Fruit fly (Drosophila melanogaster) whole organism, embryonic: ENCODE results near the gene trio.

ENCODE experiments used
- CG13296 ChIP-seq: fragments of 200-800 bp; sonication (Bioruptor generic); optimal IDR thresholded peaks from 3 replicates; lab custom pipeline; 2018; ENCODE audit warnings: missing biosample characterization, mild to moderate bottlenecking, missing genetic modification characterization
- CG17802 ChIP-seq: fragments of 200-800 bp; sonication (Bioruptor generic); optimal IDR thresholded peaks from 2 replicates; lab custom pipeline; 2018; ENCODE audit warnings: missing biosample characterization, mild to moderate bottlenecking, missing genetic modification characterization, moderate library complexity
- CG2199 ChIP-seq: fragments of 200-800 bp; sonication (Bioruptor generic); IDR thresholded peaks from 3 replicates; pipeline ENCODE4 v1.3.6; 2022; ENCODE audit warnings: missing biosample characterization, missing genetic modification characterization
- Dad ChIP-seq: fragments of 200-800 bp; sonication (Bioruptor generic); optimal IDR thresholded peaks from 3 replicates; lab custom pipeline; 2016; ENCODE audit warnings: missing biosample characterization, missing genetic modification characterization
- Hmr ChIP-seq: fragments of 200-800 bp; sonication (Bioruptor generic); optimal IDR thresholded peaks from 3 replicates; lab custom pipeline; 2017; ENCODE audit warnings: mild to moderate bottlenecking, missing biosample characterization, missing genetic modification reagents, missing genetic modification characterization
- dmrt11E ChIP-seq: fragments of 200-800 bp; sonication (Bioruptor generic); optimal IDR thresholded peaks from 3 replicates; lab custom pipeline; 2018; ENCODE audit warnings: missing biosample characterization, mild to moderate bottlenecking, missing genetic modification characterization, moderate library complexity
- exex ChIP-seq: fragments of 200-800 bp; sonication (Bioruptor generic); optimal IDR thresholded peaks from 4 replicates; lab custom pipeline; 2018; ENCODE audit warnings: missing biosample characterization, mild to moderate bottlenecking, missing genetic modification characterization, moderate library complexity
- ftz-f1 ChIP-seq: fragments of 200-800 bp; sonication (Bioruptor generic); optimal IDR thresholded peaks from 2 replicates; lab custom pipeline; 2016; ENCODE audit warnings: missing biosample characterization, missing genetic modification characterization
- tin ChIP-seq: fragments of 200-800 bp; sonication (Bioruptor generic); optimal IDR thresholded peaks from 3 replicates; lab custom pipeline; 2016; ENCODE audit warnings: missing biosample characterization, missing genetic modification characterization

dm6 chr3L:1010969-1011368 lies 23.7 kb downstream of the trio start:
- TF ChIP-seq CG17802 (tag; lab: Kevin White, UChicago): no peak
- peak; percentile 1 for TF ChIP-seq CG13296 (GFP tag; lab: Kevin White, UChicago)
- peak; percentile 55 for TF ChIP-seq Hmr (GFP tag; lab: Kevin White, UChicago)
- TF ChIP-seq Dad (GFP tag; lab: Kevin White, UChicago): no peak
- TF ChIP-seq CG2199 (GFP tag; lab: Robert Waterston, UW): no peak
- TF ChIP-seq dmrt11E (tag; lab: Kevin White, UChicago): no peak
- no peak for TF ChIP-seq tin (GFP tag; lab: Kevin White, UChicago)
- no peak for TF ChIP-seq exex (tag; lab: Kevin White, UChicago)
- no peak for TF ChIP-seq ftz-f1 (GFP tag; lab: Kevin White, UChicago)
